Worm (Caenorhabditis elegans): ENCODE measurements around the gene clec-229.

DNA sequence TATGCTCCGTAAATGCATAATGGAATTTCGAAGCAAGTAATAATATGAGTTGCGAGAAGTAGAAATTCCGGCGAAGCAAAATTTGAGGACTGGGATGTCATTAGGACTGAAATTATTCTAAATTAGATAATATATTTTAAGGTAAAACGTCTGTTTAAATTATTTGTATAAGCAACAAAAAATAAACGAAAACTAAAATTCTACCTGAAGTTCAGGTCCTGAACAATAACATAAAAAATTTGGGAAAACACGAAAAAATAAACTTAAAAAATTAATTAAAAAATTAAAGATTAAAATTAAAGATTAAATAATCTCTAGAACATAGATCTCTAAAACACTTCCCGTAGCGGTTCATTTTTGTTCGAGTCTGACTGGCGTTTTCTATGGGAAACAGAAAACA, 38.5 kb upstream of the clec-229 start, which contains the start of gene srh-251:
- no peak for TF ChIP-seq dao-5 (tag; optimal IDR thresholded peaks at IDR 0.05)
- no peak for TF ChIP-seq him-1 (tag; optimal IDR thresholded peaks at IDR 0.05)

Data from whole organism, L4/young adult.